Fruit fly (Drosophila melanogaster): ENCODE data around the gene Trs20.

Gene Trs20

DNA sequence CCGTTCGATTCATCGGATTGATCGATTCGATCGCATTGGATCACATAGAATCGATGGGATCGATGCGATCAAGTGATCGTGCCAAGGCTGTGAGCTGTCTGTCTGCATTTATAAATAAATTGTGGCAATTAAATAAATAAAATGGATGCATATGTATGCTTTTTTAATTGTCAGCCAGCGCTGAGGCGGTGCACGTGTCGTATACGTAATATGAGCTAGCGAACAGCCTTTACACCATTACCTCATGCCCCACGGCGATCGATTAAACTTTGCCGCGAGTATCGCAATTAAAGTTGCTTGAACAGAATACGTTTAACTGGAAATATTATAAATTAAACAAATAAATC, 35.5 kb upstream of the Trs20 start:
- TF ChIP-seq cnc (optimal IDR thresholded peaks at IDR 0.05) (no peak), ovo (GFP tag; optimal IDR thresholded peaks at IDR 0.05) (no peak), kay (GFP tag; ENCODE audit: borderline replicate concordance) (peak; percentile 52), Hr96 (GFP tag; optimal IDR thresholded peaks at IDR 0.05) (no peak), Mnt (GFP tag; optimal IDR thresholded peaks at IDR 0.05) (no peak), CG7101 (tag; optimal IDR thresholded peaks at IDR 0.05) (no peak), Clk (GFP tag; optimal IDR thresholded peaks at IDR 0.05) (no peak), CG11617 (GFP tag; optimal IDR thresholded peaks at IDR 0.05) (no peak), CG5204 (GFP tag; optimal IDR thresholded peaks at IDR 0.05) (peak; percentile 11), CG14711 (tag; optimal IDR thresholded peaks at IDR 0.05) (no peak), CG7045 (GFP tag; optimal IDR thresholded peaks at IDR 0.05) (no peak), Crg-1 (GFP tag; optimal IDR thresholded peaks at IDR 0.05) (no peak), cic (GFP tag; optimal IDR thresholded peaks at IDR 0.05) (no peak), CG12768 (GFP tag; optimal IDR thresholded peaks at IDR 0.05) (no peak)

DNA sequence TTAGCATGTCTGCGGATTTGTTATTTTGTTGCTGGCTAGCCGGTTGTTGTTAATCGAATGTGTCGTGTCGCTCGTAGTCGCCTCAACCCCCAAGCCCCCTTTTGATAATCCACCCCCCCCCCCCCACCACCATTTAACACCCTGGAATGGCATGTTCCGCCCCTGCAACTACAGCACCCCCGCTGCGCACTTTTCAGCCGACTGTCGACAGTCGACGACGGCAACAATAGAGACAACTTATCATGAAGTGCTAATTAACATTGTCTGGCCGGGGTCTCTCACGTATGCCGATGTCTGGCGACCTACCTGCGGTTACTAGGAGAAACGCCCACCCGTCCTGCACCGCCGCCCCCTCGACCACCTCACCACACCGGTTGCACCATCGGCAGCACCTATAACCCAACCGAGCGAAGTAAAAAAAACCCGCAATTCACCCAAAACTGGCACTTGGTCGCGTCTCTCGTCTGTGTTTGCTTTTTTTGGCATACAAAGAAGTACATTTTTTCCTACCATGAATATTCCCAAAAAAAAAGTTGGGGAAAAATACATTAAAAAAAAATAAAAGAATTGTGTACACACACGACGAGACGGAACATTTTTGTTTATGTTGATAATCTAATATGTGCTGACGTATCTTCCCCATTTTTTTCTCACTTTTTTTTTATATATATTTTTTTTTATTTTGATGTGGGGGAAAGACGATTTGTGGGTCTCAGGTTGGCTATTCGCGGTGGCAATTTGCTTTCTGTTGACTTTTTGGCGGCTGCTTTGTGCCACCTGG, 35.0 kb upstream of the Trs20 start:
- peak; percentile 17 for TF ChIP-seq Hr96 (GFP tag; optimal IDR thresholded peaks at IDR 0.05)
- peak; percentile 65 for TF ChIP-seq tj (GFP tag; optimal IDR thresholded peaks at IDR 0.05)
- no peak for TF ChIP-seq toe (GFP tag; optimal IDR thresholded peaks at IDR 0.05)

DNA sequence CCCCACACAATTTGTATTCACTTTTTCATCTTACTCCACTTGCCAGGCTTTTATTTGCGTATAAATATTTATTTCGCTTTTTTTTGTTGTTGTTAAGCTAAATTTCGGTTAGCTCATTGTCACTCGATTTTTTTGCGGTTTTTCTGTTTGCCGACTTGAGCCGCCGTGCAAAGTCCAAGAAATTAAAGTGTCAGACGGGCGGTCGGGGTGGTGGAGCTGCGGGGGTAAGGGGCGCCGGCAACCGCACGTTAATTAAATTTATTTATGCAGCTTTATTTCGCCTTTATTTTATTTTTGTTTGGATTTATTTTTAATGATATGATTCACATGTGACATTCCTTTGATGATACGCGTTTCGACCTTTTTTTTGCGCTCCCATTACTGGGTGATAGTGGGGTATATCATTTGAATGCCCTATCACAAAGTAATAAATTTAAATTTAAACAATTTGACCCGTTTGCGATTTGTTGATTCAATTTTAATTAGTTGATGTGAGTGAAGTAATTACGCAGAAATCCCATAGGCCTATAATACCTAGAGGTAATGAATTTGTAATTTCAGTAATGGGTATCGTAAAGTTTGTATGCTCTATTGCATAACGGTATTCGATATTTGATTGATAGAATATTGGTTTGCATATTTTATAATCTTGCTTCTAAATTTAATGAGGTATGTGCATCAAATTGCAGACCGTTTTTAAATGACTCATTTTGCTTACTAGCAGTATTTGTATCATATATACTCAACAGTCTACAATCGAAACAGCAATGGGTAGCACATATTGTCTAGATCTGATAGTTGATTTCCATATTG, 34.1 kb upstream of the Trs20 start:
- TF ChIP-seq pad (GFP tag; optimal IDR thresholded peaks at IDR 0.05): no peak
- peak; percentile 0 for TF ChIP-seq CG14711 (tag; optimal IDR thresholded peaks at IDR 0.05)
- peak; percentile 84 for TF ChIP-seq kay (GFP tag; ENCODE audit: borderline replicate concordance)
- peak; percentile 17 for TF ChIP-seq tj (GFP tag; optimal IDR thresholded peaks at IDR 0.05)
- no peak for TF ChIP-seq cnc (optimal IDR thresholded peaks at IDR 0.05)
- TF ChIP-seq CG7101 (tag; optimal IDR thresholded peaks at IDR 0.05): no peak
- TF ChIP-seq Mnt (GFP tag; optimal IDR thresholded peaks at IDR 0.05): no peak
- peak; percentile 8 for TF ChIP-seq bab1 (GFP tag; optimal IDR thresholded peaks at IDR 0.05)
- TF ChIP-seq CG12768 (GFP tag; optimal IDR thresholded peaks at IDR 0.05): peak; percentile 27

- TF ChIP-seq CG5204 (GFP tag; optimal IDR thresholded peaks at IDR 0.05) (no peak), CG7101 (tag; optimal IDR thresholded peaks at IDR 0.05) (peak; percentile 32), CG33017 (tag; optimal IDR thresholded peaks at IDR 0.05) (peak; percentile 73), CG12768 (GFP tag; optimal IDR thresholded peaks at IDR 0.05) (peak; percentile 21), Clk (GFP tag; optimal IDR thresholded peaks at IDR 0.05) (no peak), CG11617 (GFP tag; optimal IDR thresholded peaks at IDR 0.05) (peak; percentile 21), bab1 (GFP tag; optimal IDR thresholded peaks at IDR 0.05) (peak; percentile 24), ovo (GFP tag; optimal IDR thresholded peaks at IDR 0.05) (no peak), toe (GFP tag; optimal IDR thresholded peaks at IDR 0.05) (no peak), cnc (optimal IDR thresholded peaks at IDR 0.05) (no peak), tj (GFP tag; optimal IDR thresholded peaks at IDR 0.05) (peak; percentile 53), Mnt (GFP tag; optimal IDR thresholded peaks at IDR 0.05) (peak; percentile 48), Crg-1 (GFP tag; optimal IDR thresholded peaks at IDR 0.05) (peak; percentile 2), Hr96 (GFP tag; optimal IDR thresholded peaks at IDR 0.05) (no peak), kay (GFP tag; ENCODE audit: borderline replicate concordance) (peak; percentile 32), CG7045 (GFP tag; optimal IDR thresholded peaks at IDR 0.05) (peak; percentile 16), cic (GFP tag; optimal IDR thresholded peaks at IDR 0.05) (peak; percentile 68), CG1620 (GFP tag; optimal IDR thresholded peaks at IDR 0.05) (no peak), CG14711 (tag; optimal IDR thresholded peaks at IDR 0.05) (peak; percentile 5), pad (GFP tag; optimal IDR thresholded peaks at IDR 0.05) (no peak)
These were observed 33.0 kb upstream of the Trs20 start, which contains the start of gene CG5151 for dm6 chr3L:16164150-16165039. TSS of gene CG5151 (minus strand) at chr3L:16164701.

DNA sequence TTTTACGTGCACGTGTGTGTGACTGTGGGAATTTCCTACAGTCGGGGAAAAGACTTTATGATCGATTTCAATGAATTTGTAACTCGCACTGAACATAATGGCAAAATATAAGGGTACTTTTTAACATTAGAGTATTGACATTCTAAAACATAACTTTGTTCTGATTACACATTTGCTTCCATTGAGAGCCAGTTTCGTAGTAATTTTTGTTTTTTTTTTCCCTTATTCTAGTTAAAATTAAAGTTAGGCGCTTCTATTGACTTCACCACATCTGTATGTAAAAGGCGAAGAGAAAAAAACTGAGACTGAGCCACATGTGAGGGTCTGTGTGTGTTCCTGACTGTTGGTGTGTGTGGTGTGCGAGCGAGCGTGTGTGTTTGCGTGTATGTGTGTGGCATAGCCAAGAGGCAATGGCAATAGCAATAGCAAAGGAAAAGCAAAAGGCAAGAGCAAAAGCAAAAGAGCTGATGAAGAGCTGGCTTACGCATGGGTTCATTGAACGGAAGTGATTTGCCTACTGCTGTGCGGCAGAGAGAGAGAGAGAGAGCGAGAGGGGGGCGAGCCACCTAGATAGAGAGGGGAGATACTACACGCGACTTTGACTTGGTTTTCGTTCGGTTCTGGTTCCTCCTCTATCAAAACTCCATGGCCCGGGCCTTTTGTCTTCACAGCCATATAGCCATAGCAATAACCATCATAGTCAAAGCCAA, 30.6 kb upstream of the Trs20 start:
- TF ChIP-seq Hr96 (GFP tag; optimal IDR thresholded peaks at IDR 0.05) (peak; percentile 44), CG5204 (GFP tag; optimal IDR thresholded peaks at IDR 0.05) (peak; percentile 28), Clk (GFP tag; optimal IDR thresholded peaks at IDR 0.05) (no peak), tj (GFP tag; optimal IDR thresholded peaks at IDR 0.05) (peak; percentile 3), ovo (GFP tag; optimal IDR thresholded peaks at IDR 0.05) (no peak), Mnt (GFP tag; optimal IDR thresholded peaks at IDR 0.05) (no peak), CG12768 (GFP tag; optimal IDR thresholded peaks at IDR 0.05) (peak; percentile 59), pad (GFP tag; optimal IDR thresholded peaks at IDR 0.05) (peak; percentile 9), CG11617 (GFP tag; optimal IDR thresholded peaks at IDR 0.05) (peak; percentile 11), CG7045 (GFP tag; optimal IDR thresholded peaks at IDR 0.05) (peak; percentile 57), CG33017 (tag; optimal IDR thresholded peaks at IDR 0.05) (peak; percentile 27), cic (GFP tag; optimal IDR thresholded peaks at IDR 0.05) (no peak), CG14711 (tag; optimal IDR thresholded peaks at IDR 0.05) (peak; percentile 20)
